Fruit fly (Drosophila melanogaster) whole organism, embryonic: ENCODE results near the gene mad2.

ENCODE experiments used
- CG11093 ChIP-seq: fragments of 200-800 bp; sonication (Bioruptor generic); IDR thresholded peaks from 3 replicates; pipeline ENCODE4 v1.3.6; 2022; ENCODE audit warnings: missing biosample characterization, missing genetic modification characterization
- CG13296 ChIP-seq: fragments of 200-800 bp; sonication (Bioruptor generic); optimal IDR thresholded peaks from 3 replicates; lab custom pipeline; 2018; ENCODE audit warnings: missing biosample characterization, mild to moderate bottlenecking, missing genetic modification characterization
- CG15601 ChIP-seq: fragments of 200-800 bp; sonication (Bioruptor generic); optimal IDR thresholded peaks from 3 replicates; lab custom pipeline; 2019; ENCODE audit warnings: missing biosample characterization, mild to moderate bottlenecking, missing genetic modification characterization, moderate library complexity
- CG16863 ChIP-seq: fragments of 200-800 bp; sonication (Bioruptor generic); optimal IDR thresholded peaks from 3 replicates; lab custom pipeline; 2016; ENCODE audit warnings: missing biosample characterization, missing genetic modification characterization
- CG17328 ChIP-seq: fragments of 200-800 bp; sonication (Bioruptor generic); IDR thresholded peaks from 2 replicates; pipeline ENCODE4 v1.3.6; 2022; ENCODE audit warnings: missing biosample characterization, missing genetic modification characterization
- CG1832 ChIP-seq: fragments of 200-800 bp; sonication (Bioruptor generic); optimal IDR thresholded peaks from 2 replicates; lab custom pipeline; 2017; ENCODE audit warnings: missing biosample characterization, mild to moderate bottlenecking, missing genetic modification characterization, inconsistent platforms
- CG2202 ChIP-seq: fragments of 200-800 bp; sonication (Bioruptor generic); optimal IDR thresholded peaks from 2 replicates; lab custom pipeline; 2018; ENCODE audit warnings: missing biosample characterization, mild to moderate bottlenecking, missing genetic modification characterization
- CG34376 ChIP-seq: fragments of 200-800 bp; sonication (Bioruptor generic); optimal IDR thresholded peaks from 2 replicates; lab custom pipeline; 2018; ENCODE audit warnings: missing biosample characterization, mild to moderate bottlenecking, missing genetic modification characterization
- CG4282 ChIP-seq: fragments of 200-800 bp; sonication (Bioruptor generic); optimal IDR thresholded peaks from 2 replicates; lab custom pipeline; 2016; ENCODE audit warnings: missing biosample characterization, missing genetic modification characterization
- CG5245 ChIP-seq: fragments of 200-800 bp; sonication (Bioruptor generic); optimal IDR thresholded peaks from 3 replicates; lab custom pipeline; 2016; ENCODE audit warnings: missing biosample characterization, missing genetic modification characterization
- CG7271 ChIP-seq: fragments of 200-800 bp; sonication (Bioruptor generic); optimal IDR thresholded peaks from 2 replicates; lab custom pipeline; 2018; ENCODE audit warnings: missing biosample characterization, mild to moderate bottlenecking, missing genetic modification characterization, moderate library complexity
- CG7556 ChIP-seq: fragments of 200-800 bp; sonication (Bioruptor generic); optimal IDR thresholded peaks from 2 replicates; lab custom pipeline; 2017; ENCODE audit warnings: missing biosample characterization, mild to moderate bottlenecking, missing genetic modification characterization
- CG8359 ChIP-seq: fragments of 200-800 bp; sonication (Bioruptor generic); optimal IDR thresholded peaks from 2 replicates; lab custom pipeline; 2017; ENCODE audit warnings: missing biosample characterization, mild to moderate bottlenecking, missing genetic modification characterization, borderline replicate concordance
- CG8388 ChIP-seq: fragments of 200-800 bp; sonication (Bioruptor generic); optimal IDR thresholded peaks from 2 replicates; lab custom pipeline; 2019; ENCODE audit warnings: missing biosample characterization, mild to moderate bottlenecking, missing genetic modification characterization, moderate library complexity
- CG8478 ChIP-seq: fragments of >200 bp; optimal IDR thresholded peaks from 2 replicates; lab custom pipeline; 2018
- CG9817 ChIP-seq: fragments of 200-800 bp; sonication (Bioruptor generic); optimal IDR thresholded peaks from 2 replicates; lab custom pipeline; 2018; ENCODE audit warnings: missing biosample characterization, mild to moderate bottlenecking, missing genetic modification characterization, moderate library complexity
- CG9876 ChIP-seq: fragments of 200-800 bp; sonication (Bioruptor generic); optimal IDR thresholded peaks from 2 replicates; lab custom pipeline; 2016; ENCODE audit warnings: missing biosample characterization, missing genetic modification characterization
- CHES-1-like ChIP-seq: fragments of 200-800 bp; sonication (Bioruptor generic); optimal IDR thresholded peaks from 2 replicates; lab custom pipeline; 2016; ENCODE audit warnings: missing biosample characterization, missing genetic modification characterization
- Dbx ChIP-seq: fragments of 200-800 bp; sonication (Bioruptor generic); IDR thresholded peaks from 3 replicates; pipeline ENCODE4 v1.3.6; 2022; ENCODE audit warnings: missing biosample characterization, missing genetic modification characterization
- Dek ChIP-seq: fragments of 200-800 bp; sonication (Bioruptor generic); optimal IDR thresholded peaks from 3 replicates; lab custom pipeline; 2019; ENCODE audit warnings: missing biosample characterization, mild to moderate bottlenecking, missing genetic modification characterization, moderate library complexity
- Dfd ChIP-seq, 2 experiments: fragments of >200 bp; optimal IDR thresholded peaks; 2 replicates each; lab custom pipeline; 2017; ENCODE audit warnings: missing biosample characterization in 2 of 2, missing genetic modification characterization in 2 of 2
- Doc3 ChIP-seq: fragments of 200-800 bp; sonication (Bioruptor generic); IDR thresholded peaks from 3 replicates; pipeline ENCODE4 v1.3.6; 2022; ENCODE audit warnings: missing biosample characterization, missing genetic modification characterization; ENCODE audit not compliant: partially characterized antibody
- HLHmδ ChIP-seq: fragments of 200-800 bp; sonication (Bioruptor generic); optimal IDR thresholded peaks from 2 replicates; lab custom pipeline; 2018; ENCODE audit warnings: missing biosample characterization, mild to moderate bottlenecking, missing genetic modification characterization, moderate library complexity
- Kr ChIP-seq: fragments of 200-800 bp; sonication (Bioruptor generic); optimal IDR thresholded peaks from 2 replicates; lab custom pipeline; 2017; ENCODE audit warnings: missing biosample characterization, mild to moderate bottlenecking, missing genetic modification characterization
- MESR4 ChIP-seq: fragments of 200-800 bp; sonication (Bioruptor generic); optimal IDR thresholded peaks from 2 replicates; lab custom pipeline; 2018; ENCODE audit warnings: missing biosample characterization, mild to moderate bottlenecking, missing genetic modification characterization, moderate library complexity
- MTF-1 ChIP-seq: fragments of 200-800 bp; sonication (Bioruptor generic); optimal IDR thresholded peaks from 2 replicates; lab custom pipeline; 2018; ENCODE audit warnings: missing biosample characterization, mild to moderate bottlenecking, missing genetic modification characterization, borderline replicate concordance
- Mad ChIP-seq: fragments of 200-800 bp; sonication (Bioruptor generic); optimal IDR thresholded peaks from 2 replicates; lab custom pipeline; 2016; ENCODE audit warnings: missing biosample characterization, missing genetic modification characterization
- Max ChIP-seq: fragments of 200-800 bp; sonication (Bioruptor generic); optimal IDR thresholded peaks from 2 replicates; lab custom pipeline; 2016; ENCODE audit warnings: missing biosample characterization, mild to moderate bottlenecking, missing genetic modification characterization
- NC2α ChIP-seq: fragments of 200-800 bp; sonication (Bioruptor generic); optimal IDR thresholded peaks from 2 replicates; lab custom pipeline; 2016; ENCODE audit warnings: missing biosample characterization, missing genetic modification characterization
- Oli ChIP-seq: fragments of 200-800 bp; sonication (Bioruptor generic); optimal IDR thresholded peaks from 2 replicates; lab custom pipeline; 2018; ENCODE audit warnings: missing biosample characterization, mild to moderate bottlenecking, missing genetic modification characterization, moderate library complexity
- Sry-β ChIP-seq: fragments of 200-800 bp; sonication (Bioruptor generic); optimal IDR thresholded peaks from 2 replicates; lab custom pipeline; 2018; ENCODE audit warnings: missing biosample characterization, mild to moderate bottlenecking, missing genetic modification characterization, moderate library complexity
- Stat92E ChIP-seq, 3 experiments: fragments of >200 bp in 2 of 3; fragments of 200-800 bp in 1 of 3; sonication (Bioruptor generic) in 1 of 3; optimal IDR thresholded peaks; 2 replicates each; lab custom pipeline; 2017 to 2019; ENCODE audit warnings: missing biosample characterization in 3 of 3, missing genetic modification characterization in 3 of 3, mild to moderate bottlenecking in 1 of 3, moderate library complexity in 1 of 3
- Tbp ChIP-seq: fragments of >200 bp; optimal IDR thresholded peaks from 2 replicates; lab custom pipeline; 2018; ENCODE audit warnings: missing biosample characterization, missing genetic modification characterization
- Usf ChIP-seq: fragments of 200-800 bp; sonication (Bioruptor generic); optimal IDR thresholded peaks from 2 replicates; lab custom pipeline; 2017; ENCODE audit warnings: missing genotype, missing biosample characterization, missing genetic modification characterization
- ash1 ChIP-seq: fragments of 200-800 bp; sonication (Bioruptor generic); optimal IDR thresholded peaks from 2 replicates; lab custom pipeline; 2018; ENCODE audit warnings: missing biosample characterization, mild to moderate bottlenecking, missing genetic modification characterization
- az2 ChIP-seq: fragments of 200-800 bp; sonication (Bioruptor generic); optimal IDR thresholded peaks from 3 replicates; lab custom pipeline; 2016; ENCODE audit warnings: missing biosample characterization, missing genetic modification characterization
- cwo ChIP-seq: fragments of 200-800 bp; sonication (Bioruptor generic); optimal IDR thresholded peaks from 3 replicates; lab custom pipeline; 2017; ENCODE audit warnings: missing biosample characterization, missing genetic modification characterization, mild to moderate bottlenecking, moderate library complexity, missing genetic modification reagents
- da ChIP-seq: fragments of 200-800 bp; sonication (Bioruptor generic); optimal IDR thresholded peaks from 2 replicates; lab custom pipeline; 2016; ENCODE audit warnings: missing biosample characterization, missing genetic modification characterization
- dan ChIP-seq: fragments of 200-800 bp; sonication (Bioruptor generic); IDR thresholded peaks from 2 replicates; pipeline ENCODE4 v1.3.6; 2022; ENCODE audit warnings: missing biosample characterization, missing genetic modification characterization
- ewg ChIP-seq: fragments of 200-800 bp; sonication (Bioruptor generic); optimal IDR thresholded peaks from 3 replicates; lab custom pipeline; 2017; ENCODE audit warnings: mild to moderate bottlenecking, missing biosample characterization, missing genetic modification reagents, missing genetic modification characterization
- fd3F ChIP-seq: fragments of 200-800 bp; sonication (Bioruptor generic); optimal IDR thresholded peaks from 2 replicates; lab custom pipeline; 2018; ENCODE audit warnings: missing biosample characterization, mild to moderate bottlenecking, missing genetic modification characterization, moderate library complexity
- her ChIP-seq: fragments of 200-800 bp; sonication (Bioruptor generic); optimal IDR thresholded peaks from 2 replicates; lab custom pipeline; 2016; ENCODE audit warnings: missing biosample characterization, missing genetic modification characterization
- hth ChIP-seq: fragments of >200 bp; optimal IDR thresholded peaks from 2 replicates; lab custom pipeline; 2017; ENCODE audit warnings: inconsistent platforms
- inv ChIP-seq: fragments of 200-800 bp; sonication (Bioruptor generic); IDR thresholded peaks from 2 replicates; pipeline ENCODE4 v1.3.6; 2022; ENCODE audit warnings: missing biosample characterization, missing genetic modification characterization; ENCODE audit not compliant: partially characterized antibody
- kah ChIP-seq: fragments of 200-800 bp; sonication (Bioruptor generic); optimal IDR thresholded peaks from 2 replicates; lab custom pipeline; 2018; ENCODE audit warnings: missing biosample characterization, mild to moderate bottlenecking, missing genetic modification characterization
- maf-S ChIP-seq: fragments of 200-800 bp; sonication (Bioruptor generic); optimal IDR thresholded peaks from 2 replicates; lab custom pipeline; 2016; ENCODE audit warnings: missing biosample characterization, missing genetic modification characterization
- mirr ChIP-seq: fragments of 200-800 bp; sonication (Bioruptor generic); optimal IDR thresholded peaks from 3 replicates; lab custom pipeline; 2018; ENCODE audit warnings: missing biosample characterization, mild to moderate bottlenecking, missing genetic modification characterization
- nmo ChIP-seq: fragments of 200-800 bp; sonication (Bioruptor generic); optimal IDR thresholded peaks from 2 replicates; lab custom pipeline; 2018; ENCODE audit warnings: missing biosample characterization, mild to moderate bottlenecking, missing genetic modification characterization, moderate library complexity
- pros ChIP-seq: fragments of 200-800 bp; sonication (Bioruptor generic); optimal IDR thresholded peaks from 3 replicates; lab custom pipeline; 2019; ENCODE audit warnings: missing biosample characterization, mild to moderate bottlenecking, missing genetic modification characterization, moderate library complexity
- ranshi ChIP-seq: fragments of 200-800 bp; sonication (Bioruptor generic); IDR thresholded peaks from 2 replicates; pipeline ENCODE4 v1.3.6; 2022; ENCODE audit warnings: missing biosample characterization, missing genetic modification characterization
- sim ChIP-seq: fragments of 200-800 bp; sonication (Bioruptor generic); IDR thresholded peaks from 2 replicates; pipeline ENCODE4 v1.3.6; 2022; ENCODE audit warnings: missing biosample characterization, missing genetic modification characterization

The mad2 gene

dm6 chr3L:5813016-5813415 lies at the start of gene mad2 (continued):
- TF ChIP-seq maf-S (GFP tag; lab: Kevin White, UChicago) (peak; percentile 5), CG1832 (no peak), Oli (tag; lab: Kevin White, UChicago) (no peak), CG16863 (GFP tag; lab: Kevin White, UChicago) (no peak), Usf (GFP tag; lab: Kevin White, UChicago) (no peak), CHES-1-like (GFP tag; lab: Kevin White, UChicago) (peak; percentile 5), CG17328 (GFP tag; lab: Robert Waterston, UW) (no peak), CG2202 (tag; lab: Kevin White, UChicago) (peak; percentile 47), CG13296 (GFP tag; lab: Kevin White, UChicago) (no peak), CG9876 (GFP tag; lab: Kevin White, UChicago) (peak; percentile 15), CG11093 (GFP tag; lab: Robert Waterston, UW) (no peak), Max (GFP tag; lab: Kevin White, UChicago) (no peak), Stat92E (GFP tag; optimal IDR thresholded peaks at IDR 0.05; lab: Kevin White, UChicago) (peak in 1 of 3 experiments; percentile 67), CG15601 (tag; lab: Kevin White, UChicago) (peak; percentile 54), Tbp (GFP tag; lab: Kevin White, UChicago) (no peak), inv (GFP tag; lab: Robert Waterston, UW) (peak; percentile 44; the same call in 1 of the 2 replicates), her (GFP tag; lab: Kevin White, UChicago) (no peak), CG7556 (GFP tag; lab: Kevin White, UChicago) (no peak), NC2α (GFP tag; lab: Kevin White, UChicago) (no peak), mirr (GFP tag; lab: Kevin White, UChicago) (no peak), kah (GFP tag; lab: Kevin White, UChicago) (no peak), Doc3 (no peak; the same call in 1 of the 3 replicates), CG5245 (GFP tag; lab: Kevin White, UChicago) (no peak), CG9817 (tag; lab: Kevin White, UChicago) (no peak), nmo (GFP tag; lab: Kevin White, UChicago) (peak; percentile 79), az2 (GFP tag; lab: Kevin White, UChicago) (no peak), Dek (tag; lab: Kevin White, UChicago) (peak; percentile 39), CG8478 (lab: Kevin White, UChicago) (no peak), fd3F (no peak), sim (GFP tag; lab: Robert Waterston, UW) (no peak), da (GFP tag; lab: Kevin White, UChicago) (no peak), ash1 (GFP tag; lab: Kevin White, UChicago) (no peak), Kr (GFP tag; lab: Kevin White, UChicago) (no peak), CG4282 (GFP tag; lab: Kevin White, UChicago) (no peak), CG8388 (GFP tag; lab: Kevin White, UChicago) (no peak), HLHmδ (GFP tag; lab: Kevin White, UChicago) (no peak), CG7271 (tag; lab: Kevin White, UChicago) (no peak), Dbx (GFP tag; lab: Robert Waterston, UW) (peak; percentile 45; the same call in 1 of the 3 replicates), MESR4 (GFP tag; lab: Kevin White, UChicago) (peak; percentile 39), Sry-β (no peak), cwo (GFP tag; lab: Kevin White, UChicago) (no peak), ranshi (GFP tag; lab: Robert Waterston, UW) (no peak), dan (no peak), hth (lab: Kevin White, UChicago) (no peak), pros (GFP tag; lab: Kevin White, UChicago) (no peak), ewg (GFP tag; lab: Kevin White, UChicago) (peak; percentile 4), Mad (GFP tag; lab: Kevin White, UChicago) (peak; percentile 47), Dfd (GFP tag; optimal IDR thresholded peaks at IDR 0.05; lab: Kevin White, UChicago) (no peak), CG8359 (GFP tag; lab: Kevin White, UChicago) (no peak), MTF-1 (GFP tag; lab: Kevin White, UChicago) (no peak), CG34376 (GFP tag; lab: Kevin White, UChicago) (no peak)
